Worm (Caenorhabditis elegans) whole organism, L3 larva: ENCODE measurements around the gene sulp-7.

Experiments
- R02D3.7 ChIP-seq: fragments of 150-350 bp; optimal IDR thresholded peaks from 2 replicates; lab custom pipeline; 2014; ENCODE audit warnings: missing biosample characterization, missing genetic modification characterization
- ZK546.5 ChIP-seq: sonication (generic microtip); optimal IDR thresholded peaks from 2 replicates; lab custom pipeline; 2017; ENCODE audit warnings: missing biosample characterization, missing genetic modification characterization
- aly-2 ChIP-seq: fragments of 150-350 bp; optimal IDR thresholded peaks from 2 replicates; lab custom pipeline; 2014; ENCODE audit warnings: missing biosample characterization, missing genetic modification characterization
- ama-1 ChIP-seq: fragments of 150-350 bp; optimal IDR thresholded peaks from 2 replicates; lab custom pipeline; 2018
- ceh-16 ChIP-seq: sonication (generic microtip); optimal IDR thresholded peaks from 2 replicates; lab custom pipeline; 2017; ENCODE audit warnings: missing biosample characterization, missing genetic modification characterization
- ceh-28 ChIP-seq: fragments of 150-350 bp; optimal IDR thresholded peaks from 2 replicates; lab custom pipeline; 2014; ENCODE audit warnings: missing biosample characterization, missing genetic modification reagents, missing genetic modification characterization
- ceh-82 ChIP-seq: fragments of 150-350 bp; optimal IDR thresholded peaks from 2 replicates; lab custom pipeline; 2014; ENCODE audit warnings: missing biosample characterization, missing genetic modification characterization
- ceh-9 ChIP-seq: sonication (generic microtip); optimal IDR thresholded peaks from 2 replicates; lab custom pipeline; 2018; ENCODE audit warnings: missing biosample characterization, missing genetic modification characterization
- daf-12 ChIP-seq: fragments of 150-350 bp; optimal IDR thresholded peaks from 2 replicates; lab custom pipeline; 2014; ENCODE audit warnings: missing biosample characterization, missing genetic modification reagents, missing genetic modification characterization
- egl-27 ChIP-seq: sonication (generic microtip); optimal IDR thresholded peaks from 4 replicates; lab custom pipeline; 2017; ENCODE audit warnings: missing biosample characterization, missing genetic modification reagents, missing genetic modification characterization
- egl-5 ChIP-seq: fragments of 150-350 bp; optimal IDR thresholded peaks from 2 replicates; lab custom pipeline; 2017; ENCODE audit warnings: missing biosample characterization, missing genetic modification reagents, missing genetic modification characterization, inconsistent platforms
- elt-1 ChIP-seq: fragments of 150-350 bp; optimal IDR thresholded peaks from 2 replicates; lab custom pipeline; 2014; ENCODE audit warnings: missing biosample characterization, missing genetic modification characterization
- elt-2 ChIP-seq: sonication (generic microtip); optimal IDR thresholded peaks from 2 replicates; lab custom pipeline; 2016; ENCODE audit warnings: missing genetic modification reagents, mild to moderate bottlenecking, missing genetic modification characterization, missing compliant biosample characterization
- elt-3 ChIP-seq, 3 experiments: fragments of 150-350 bp in 1 of 3; sonication (generic microtip) in 2 of 3; optimal IDR thresholded peaks; 2 replicates in 2 of 3; 4 replicates in 1 of 3; lab custom pipeline; 2014 to 2017; ENCODE audit warnings: missing biosample characterization in 3 of 3, missing genetic modification characterization in 3 of 3
- eor-1 ChIP-seq, 2 experiments: fragments of 150-350 bp; optimal IDR thresholded peaks; 2 replicates each; lab custom pipeline; 2014 to 2018; ENCODE audit warnings: missing biosample characterization in 2 of 2, missing genetic modification characterization in 2 of 2
- fkh-10 ChIP-seq: sonication (generic microtip); optimal IDR thresholded peaks from 2 replicates; lab custom pipeline; 2017; ENCODE audit warnings: missing biosample characterization, missing genetic modification reagents, missing genetic modification characterization
- fkh-2 ChIP-seq: fragments of 150-350 bp; optimal IDR thresholded peaks from 2 replicates; lab custom pipeline; 2014; ENCODE audit warnings: missing biosample characterization, missing genetic modification reagents, missing genetic modification characterization
- fos-1 ChIP-seq: fragments of 150-350 bp; optimal IDR thresholded peaks from 2 replicates; lab custom pipeline; 2014; ENCODE audit warnings: missing biosample characterization, missing genetic modification characterization
- hmg-11 ChIP-seq: sonication (generic microtip); optimal IDR thresholded peaks from 2 replicates; lab custom pipeline; 2016; ENCODE audit warnings: missing genetic modification characterization, missing compliant biosample characterization
- jun-1 ChIP-seq: fragments of 150-350 bp; optimal IDR thresholded peaks from 2 replicates; lab custom pipeline; 2014; ENCODE audit warnings: missing biosample characterization, missing genetic modification reagents, missing genetic modification characterization
- lin-15B ChIP-seq: fragments of 150-350 bp; optimal IDR thresholded peaks from 2 replicates; lab custom pipeline; 2014; ENCODE audit warnings: missing biosample characterization, missing genetic modification characterization
- lin-39 ChIP-seq: fragments of 150-350 bp; optimal IDR thresholded peaks from 2 replicates; lab custom pipeline; 2018; ENCODE audit warnings: missing biosample characterization, missing genetic modification reagents, missing genetic modification characterization
- lsy-12 ChIP-seq: sonication (generic microtip); optimal IDR thresholded peaks from 2 replicates; lab custom pipeline; 2016; ENCODE audit warnings: mild to moderate bottlenecking, missing genetic modification characterization, missing compliant biosample characterization
- mdl-1 ChIP-seq: fragments of 150-350 bp; optimal IDR thresholded peaks from 2 replicates; lab custom pipeline; 2014; ENCODE audit warnings: missing biosample characterization, missing genetic modification characterization
- mml-1 ChIP-seq: fragments of 150-350 bp; sonication (generic microtip); optimal IDR thresholded peaks from 3 replicates; lab custom pipeline; 2014; ENCODE audit warnings: missing biosample characterization, missing genetic modification characterization
- nfya-1 ChIP-seq: sonication (generic microtip); optimal IDR thresholded peaks from 2 replicates; lab custom pipeline; 2017; ENCODE audit warnings: missing genetic modification characterization, mild to moderate bottlenecking, missing compliant biosample characterization, antibody characterized with exemption, moderate library complexity; ENCODE audit not compliant: insufficient read depth
- nhr-11 ChIP-seq: fragments of 150-350 bp; optimal IDR thresholded peaks from 2 replicates; lab custom pipeline; 2014; ENCODE audit warnings: missing biosample characterization, missing genetic modification characterization
- nhr-12 ChIP-seq: fragments of 150-350 bp; optimal IDR thresholded peaks from 2 replicates; lab custom pipeline; 2014; ENCODE audit warnings: missing biosample characterization, missing genetic modification characterization
- nhr-23 ChIP-seq: fragments of 150-350 bp; optimal IDR thresholded peaks from 2 replicates; lab custom pipeline; 2014; ENCODE audit warnings: missing biosample characterization, missing genetic modification reagents, missing genetic modification characterization
- nhr-237 ChIP-seq: fragments of 150-350 bp; optimal IDR thresholded peaks from 2 replicates; lab custom pipeline; 2014; ENCODE audit warnings: missing biosample characterization, missing genetic modification characterization
- nhr-25 ChIP-seq: sonication (generic microtip); optimal IDR thresholded peaks from 2 replicates; lab custom pipeline; 2017; ENCODE audit warnings: missing biosample characterization, missing genetic modification characterization
- nhr-28 ChIP-seq: fragments of 150-350 bp; optimal IDR thresholded peaks from 2 replicates; lab custom pipeline; 2014; ENCODE audit warnings: missing biosample characterization, missing genetic modification characterization
- nhr-43 ChIP-seq: sonication (generic microtip); optimal IDR thresholded peaks from 2 replicates; lab custom pipeline; 2016; ENCODE audit warnings: mild to moderate bottlenecking, missing genetic modification characterization, missing compliant biosample characterization; ENCODE audit not compliant: poor library complexity, severe bottlenecking
- nhr-67 ChIP-seq: fragments of 150-350 bp; optimal IDR thresholded peaks from 2 replicates; lab custom pipeline; 2014; ENCODE audit warnings: missing biosample characterization, missing genetic modification characterization
- nhr-77 ChIP-seq: fragments of 150-350 bp; optimal IDR thresholded peaks from 2 replicates; lab custom pipeline; 2014; ENCODE audit warnings: missing biosample characterization, missing genetic modification characterization
- pha-4 ChIP-seq: fragments of 150-350 bp; optimal IDR thresholded peaks from 2 replicates; lab custom pipeline; 2014; ENCODE audit warnings: missing biosample characterization, missing genetic modification reagents, missing genetic modification characterization
- pqm-1 ChIP-seq: fragments of 150-350 bp; optimal IDR thresholded peaks from 2 replicates; lab custom pipeline; 2017; ENCODE audit warnings: missing biosample characterization, missing genetic modification characterization, inconsistent platforms
- sea-2 ChIP-seq: fragments of 150-350 bp; sonication (generic microtip); optimal IDR thresholded peaks from 4 replicates; lab custom pipeline; 2014; ENCODE audit warnings: missing biosample characterization, missing genetic modification reagents, missing genetic modification characterization
- skn-1 ChIP-seq: fragments of 150-350 bp; optimal IDR thresholded peaks from 2 replicates; lab custom pipeline; 2014; ENCODE audit warnings: missing biosample characterization, missing genetic modification characterization
- snpc-4 ChIP-seq: fragments of 150-350 bp; optimal IDR thresholded peaks from 2 replicates; lab custom pipeline; 2014; ENCODE audit warnings: missing biosample characterization, missing genetic modification characterization
- tbx-2 ChIP-seq: sonication (generic microtip); optimal IDR thresholded peaks from 2 replicates; lab custom pipeline; 2016; ENCODE audit warnings: mild to moderate bottlenecking, missing genetic modification characterization, missing compliant biosample characterization
- unc-62 ChIP-seq: fragments of 150-350 bp; sonication (generic microtip); optimal IDR thresholded peaks from 4 replicates; lab custom pipeline; 2014; ENCODE audit warnings: missing biosample characterization, missing genetic modification reagents, missing genetic modification characterization
- zag-1 ChIP-seq: fragments of 150-350 bp; optimal IDR thresholded peaks from 2 replicates; lab custom pipeline; 2014; ENCODE audit warnings: missing biosample characterization, missing genetic modification characterization
- ztf-11 ChIP-seq: fragments of 150-350 bp; optimal IDR thresholded peaks from 2 replicates; lab custom pipeline; 2014; ENCODE audit warnings: missing biosample characterization, missing genetic modification characterization
- ztf-4 ChIP-seq: fragments of 150-350 bp; optimal IDR thresholded peaks from 2 replicates; lab custom pipeline; 2014; ENCODE audit warnings: missing biosample characterization, missing genetic modification characterization

Gene sulp-7

ce11 chrX:11085162-11085561 lies 4.7 kb downstream of the sulp-7 start, which contains the start of gene W04G3.7:
Gene W04G3.7 (minus strand): TSS chrX:11085262.
- no peak for TF ChIP-seq zag-1 (tag; lab: Kevin White, UChicago)
- TF ChIP-seq nhr-28 (tag; lab: Kevin White, UChicago), result no peak
- TF ChIP-seq ceh-28 (tag; lab: Kevin White, UChicago), result no peak
- TF ChIP-seq unc-62 (GFP tag; lab: Kevin White, UChicago), result no peak
- TF ChIP-seq nhr-25 (tag; lab: Kevin White, UChicago), result no peak
- TF ChIP-seq ceh-16, result no peak
- TF ChIP-seq lin-39 (tag; lab: Kevin White, UChicago), result no peak
- TF ChIP-seq aly-2 (tag; lab: Kevin White, UChicago), result no peak
- no peak for TF ChIP-seq fkh-10
- no peak for TF ChIP-seq hmg-11 (tag; lab: Kevin White, UChicago)
- no peak for TF ChIP-seq ztf-4 (tag; lab: Kevin White, UChicago)
- no peak for TF ChIP-seq tbx-2 (tag; lab: Kevin White, UChicago)
- no peak for TF ChIP-seq lsy-12 (tag; lab: Kevin White, UChicago)
- TF ChIP-seq nhr-237 (tag; lab: Kevin White, UChicago), result no peak
- no peak for TF ChIP-seq nhr-77 (tag; lab: Kevin White, UChicago)
- TF ChIP-seq pqm-1, result no peak
- TF ChIP-seq lin-15B, result no peak

DNA sequence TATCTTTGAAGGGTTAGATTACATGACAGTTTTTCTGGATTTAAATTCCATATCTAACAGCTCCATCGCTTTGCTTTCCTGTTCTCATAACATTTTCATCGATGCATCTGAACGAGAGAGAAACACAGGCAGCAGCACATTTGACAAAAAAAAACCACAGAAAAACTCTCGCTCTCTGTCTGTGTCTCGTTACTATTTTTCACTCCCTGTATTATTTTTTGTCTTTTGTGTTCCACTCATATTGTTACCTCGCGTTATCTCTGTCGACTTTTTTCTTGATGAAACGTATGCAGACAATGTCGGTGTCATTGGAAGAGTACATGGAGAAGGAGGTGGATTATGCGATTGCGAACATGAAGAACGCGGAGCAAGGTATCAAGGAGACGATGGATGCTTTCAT lies 8.5 kb downstream of the sulp-7 start, which contains the start of gene W04G3.11:
Gene W04G3.11 (plus strand): TSS at position 244 of the 400 bp plus-strand sequence.
- TF ChIP-seq pqm-1 (peak; percentile 40), hmg-11 (tag; lab: Kevin White, UChicago) (no peak), elt-2 (tag; lab: Kevin White, UChicago) (peak; percentile 50)

- TF ChIP-seq elt-1 (tag; lab: Kevin White, UChicago) (peak; percentile 75), lin-39 (tag; lab: Kevin White, UChicago) (peak; percentile 99), mml-1 (tag; lab: Kevin White, UChicago) (no peak), egl-27 (peak; percentile 98), tbx-2 (tag; lab: Kevin White, UChicago) (peak; percentile 99), fkh-2 (tag; lab: Kevin White, UChicago) (peak; percentile 99), nhr-25 (tag; lab: Kevin White, UChicago) (peak; percentile 99), pqm-1 (peak; percentile 92), R02D3.7 (tag; lab: Kevin White, UChicago) (peak; percentile 97), elt-2 (tag; lab: Kevin White, UChicago) (peak; percentile 90), snpc-4 (tag; lab: Kevin White, UChicago) (peak; percentile 95), ama-1 (lab: Kevin White, UChicago) (no peak), nhr-23 (tag; lab: Kevin White, UChicago) (peak; percentile 100), mdl-1 (tag; lab: Kevin White, UChicago) (peak; percentile 91), ztf-11 (tag; lab: Kevin White, UChicago) (peak; percentile 79), fos-1 (tag; lab: Kevin White, UChicago) (peak; percentile 98), lsy-12 (tag; lab: Kevin White, UChicago) (peak; percentile 99), nhr-67 (tag; lab: Kevin White, UChicago) (peak; percentile 77), nhr-12 (tag; lab: Kevin White, UChicago) (peak; percentile 58), jun-1 (tag; lab: Kevin White, UChicago) (peak; percentile 100), lin-15B (peak; percentile 56), nhr-77 (tag; lab: Kevin White, UChicago) (peak; percentile 100), fkh-10 (peak; percentile 98), elt-3 (tag; optimal IDR thresholded peaks at IDR 0.05; lab: Kevin White, UChicago) (peak; percentile 98 to 100 (median 100)), unc-62 (GFP tag; lab: Kevin White, UChicago) (peak; percentile 99), daf-12 (peak; percentile 100), ztf-4 (tag; lab: Kevin White, UChicago) (peak; percentile 94), ZK546.5 (tag; lab: Kevin White, UChicago) (peak; percentile 77), ceh-16 (peak; percentile 88), ceh-82 (tag; lab: Kevin White, UChicago) (peak; percentile 100), ceh-9 (peak; percentile 97), nhr-11 (peak; percentile 99), sea-2 (GFP tag; lab: Kevin White, UChicago) (peak; percentile 32), nhr-28 (tag; lab: Kevin White, UChicago) (peak; percentile 99), skn-1 (tag; lab: Kevin White, UChicago) (peak; percentile 98), pha-4 (tag; lab: Kevin White, UChicago) (peak; percentile 99), zag-1 (tag; lab: Kevin White, UChicago) (peak; percentile 99), nhr-43 (tag; lab: Kevin White, UChicago) (peak; percentile 99), hmg-11 (tag; lab: Kevin White, UChicago) (peak; percentile 99), eor-1 (tag; optimal IDR thresholded peaks at IDR 0.05; lab: Kevin White, UChicago) (peak in 1 of 2 experiments; percentile 87), nhr-237 (tag; lab: Kevin White, UChicago) (peak; percentile 100), ceh-28 (tag; lab: Kevin White, UChicago) (peak; percentile 100), egl-5 (tag; lab: Kevin White, UChicago) (peak; percentile 100), nfya-1 (peak; percentile 98), aly-2 (tag; lab: Kevin White, UChicago) (peak; percentile 99)
Measured at ce11 chrX:11093985-11094593, 13.6 kb downstream of the sulp-7 start.
